Fruit fly (Drosophila melanogaster): ENCODE measurements around the gene CG43725.

Gene CG43725

dm6 chr2L:11106562-11106962 is 31.2 kb downstream of the CG43725 start, which contains the start of gene Reps (continued):
- TF ChIP-seq Oli (tag; optimal IDR thresholded peaks at IDR 0.05) (peak; percentile 98), sim (GFP tag; IDR thresholded peaks at IDR 0.05) (peak; percentile 98), CG14965 (GFP tag; optimal IDR thresholded peaks at IDR 0.05; ENCODE audit: borderline replicate concordance) (peak; percentile 75), MBD-R2 (GFP tag; IDR thresholded peaks at IDR 0.05) (peak; percentile 99), lmd (GFP tag; IDR thresholded peaks at IDR 0.05) (peak; percentile 99), knrl (GFP tag; IDR thresholded peaks at IDR 0.05; ENCODE audit: partially characterized antibody) (peak; percentile 77), aop (GFP tag; IDR thresholded peaks at IDR 0.05) (peak; percentile 91), Hmr (GFP tag; optimal IDR thresholded peaks at IDR 0.05) (peak; percentile 98), tio (GFP tag; optimal IDR thresholded peaks at IDR 0.05) (peak; percentile 99), tin (GFP tag; optimal IDR thresholded peaks at IDR 0.05) (peak; percentile 99), ro (GFP tag; IDR thresholded peaks at IDR 0.05) (peak; percentile 99), Rx (GFP tag; IDR thresholded peaks at IDR 0.05) (peak; percentile 98), ap (GFP tag; IDR thresholded peaks at IDR 0.05) (peak; percentile 99), lola (GFP tag; optimal IDR thresholded peaks at IDR 0.05) (peak in 1 of 3 experiments; percentile 99), bab2 (GFP tag; optimal IDR thresholded peaks at IDR 0.05) (peak; percentile 98), Side (GFP tag; optimal IDR thresholded peaks at IDR 0.05) (peak; percentile 96), YL-1 (GFP tag; optimal IDR thresholded peaks at IDR 0.05) (peak; percentile 98), Ssrp (tag; optimal IDR thresholded peaks at IDR 0.05) (peak; percentile 99), CG11560 (tag; IDR thresholded peaks at IDR 0.05) (peak; percentile 94), E2f1 (GFP tag; IDR thresholded peaks at IDR 0.05) (peak; percentile 99), CG15073 (GFP tag; optimal IDR thresholded peaks at IDR 0.05) (peak; percentile 88), Oaz (GFP tag; IDR thresholded peaks at IDR 0.05) (peak; percentile 97), cato (GFP tag; optimal IDR thresholded peaks at IDR 0.05; ENCODE audit: borderline replicate concordance) (peak; percentile 98), CG6854 (GFP tag; optimal IDR thresholded peaks at IDR 0.05) (peak; percentile 97), Lpt (GFP tag; optimal IDR thresholded peaks at IDR 0.05) (no peak), CG11456 (GFP tag; IDR thresholded peaks at IDR 0.05) (peak; percentile 99), run (tag; optimal IDR thresholded peaks at IDR 0.05) (peak; percentile 93), tll (GFP tag; optimal IDR thresholded peaks at IDR 0.05) (peak; percentile 75 to 82), CG2116 (GFP tag; optimal IDR thresholded peaks at IDR 0.05) (peak; percentile 94), CG13123 (GFP tag; optimal IDR thresholded peaks at IDR 0.05) (peak; percentile 97), CG6654 (GFP tag; optimal IDR thresholded peaks at IDR 0.05) (peak; percentile 93), mld (GFP tag; IDR thresholded peaks at IDR 0.05; ENCODE audit: partially characterized antibody) (peak; percentile 64; the same call in 1 of the 3 replicates), Dbx (GFP tag; IDR thresholded peaks at IDR 0.05) (peak; percentile 99), TFAM (GFP tag; optimal IDR thresholded peaks at IDR 0.05) (peak; percentile 91), Taf1 (GFP tag; IDR thresholded peaks at IDR 0.05) (peak; percentile 97), CG11085 (GFP tag; IDR thresholded peaks at IDR 0.05) (peak; percentile 99), chif (GFP tag; optimal IDR thresholded peaks at IDR 0.05) (peak; percentile 98 to 99), CG15696 (tag; optimal IDR thresholded peaks at IDR 0.05) (peak; percentile 99), CG10543 (GFP tag; optimal IDR thresholded peaks at IDR 0.05) (peak; percentile 96), Awh (GFP tag; IDR thresholded peaks at IDR 0.05) (peak; percentile 99), insv (GFP tag; optimal IDR thresholded peaks at IDR 0.05) (peak; percentile 29 to 78), pb (GFP tag; optimal IDR thresholded peaks at IDR 0.05) (peak; percentile 90), Bgb (GFP tag; IDR thresholded peaks at IDR 0.05; ENCODE audit: partially characterized antibody) (peak; percentile 56), gce (GFP tag; IDR thresholded peaks at IDR 0.05) (peak; percentile 97), Meics (GFP tag; optimal IDR thresholded peaks at IDR 0.05) (peak; percentile 98), pita (GFP tag; optimal IDR thresholded peaks at IDR 0.05) (no peak), CG31224 (GFP tag; IDR thresholded peaks at IDR 0.05) (peak; percentile 97), dpn (GFP tag; optimal IDR thresholded peaks at IDR 0.05) (peak; percentile 99), seq (GFP tag; IDR thresholded peaks at IDR 0.05) (peak; percentile 98), twi (tag; optimal IDR thresholded peaks at IDR 0.05) (peak; percentile 97), dan (GFP tag; IDR thresholded peaks at IDR 0.05) (peak; percentile 98)
